Worm (Caenorhabditis elegans): ENCODE measurements around the gene C30H6.5.

C30H6.5 gene

DNA sequence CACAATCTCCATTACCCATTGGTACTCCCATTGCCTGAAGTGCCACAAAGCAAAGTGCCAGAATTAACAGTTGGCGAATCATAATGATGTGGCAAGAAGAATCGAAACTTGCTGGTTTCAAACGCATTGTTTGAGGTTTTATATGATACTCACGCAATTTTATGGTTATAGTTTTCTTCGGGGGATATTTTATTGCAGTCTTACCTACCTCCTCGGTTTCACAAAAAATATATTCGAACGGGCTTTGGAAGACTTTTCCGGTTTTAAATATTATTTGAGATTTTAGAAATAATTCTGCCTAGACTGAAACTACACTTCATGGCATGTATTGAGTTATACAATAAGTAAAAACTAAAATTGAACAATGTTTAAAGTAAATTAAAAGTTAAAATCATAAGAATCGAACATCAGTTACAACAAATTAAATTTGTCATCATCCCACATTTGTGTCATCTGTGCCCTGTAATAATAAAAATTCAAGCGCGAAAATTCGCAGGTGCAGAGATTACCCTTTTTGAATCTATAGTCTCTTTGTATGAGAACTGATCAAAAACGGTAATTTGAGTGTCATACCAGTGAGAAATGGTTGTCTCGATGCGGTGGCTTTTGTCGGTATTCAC is 24.9 kb upstream of the C30H6.5 start, which contains the start of the genes clec-197 and clec-198:
TSS of gene clec-197 (minus strand) at position 101 of the 620 bp plus-strand sequence.
TSS of gene clec-198 (plus strand) at position 570 of the 620 bp plus-strand sequence.
- TF ChIP-seq R02D3.7 (tag; optimal IDR thresholded peaks at IDR 0.05) (no peak), nhr-12 (tag; optimal IDR thresholded peaks at IDR 0.05) (no peak), fos-1 (tag; optimal IDR thresholded peaks at IDR 0.05) (no peak), ama-1 (optimal IDR thresholded peaks at IDR 0.05) (no peak), lsy-12 (tag; optimal IDR thresholded peaks at IDR 0.05) (no peak), skn-1 (tag; optimal IDR thresholded peaks at IDR 0.05) (no peak), nhr-23 (tag; optimal IDR thresholded peaks at IDR 0.05) (no peak), egl-27 (tag; optimal IDR thresholded peaks at IDR 0.05) (no peak), lin-39 (tag; optimal IDR thresholded peaks at IDR 0.05) (no peak)

ce11 chrIV:17351586-17351985 is 20.0 kb upstream of the C30H6.5 start, which contains the start of gene clec-199:
Gene clec-199, plus strand, starts transcription at chrIV:17351886.
- TF ChIP-seq nhr-237 (tag; optimal IDR thresholded peaks at IDR 0.05) (no peak), daf-12 (tag; optimal IDR thresholded peaks at IDR 0.05) (no peak), aly-2 (tag; optimal IDR thresholded peaks at IDR 0.05) (no peak), elt-2 (tag; optimal IDR thresholded peaks at IDR 0.05) (no peak), nhr-11 (tag; optimal IDR thresholded peaks at IDR 0.05) (no peak), nhr-67 (tag; optimal IDR thresholded peaks at IDR 0.05) (no peak)

DNA sequence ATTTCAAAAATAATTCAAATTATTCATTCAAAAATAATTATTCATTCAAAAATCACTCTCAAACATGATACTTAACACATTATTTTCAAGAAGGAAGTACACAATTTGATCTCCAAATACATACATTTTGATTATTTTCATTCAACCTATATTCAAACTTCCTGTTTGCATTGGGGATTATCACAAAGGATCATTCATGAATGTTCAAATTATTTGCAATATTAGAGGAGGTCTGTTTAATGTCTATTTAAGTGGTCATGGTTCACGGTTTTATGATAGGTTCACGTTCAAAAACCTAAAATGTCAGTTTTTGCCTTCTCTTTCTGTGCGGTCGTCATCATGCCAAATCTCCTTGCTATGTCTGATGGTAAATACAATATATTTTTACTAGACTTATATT is 10.4 kb upstream of the C30H6.5 start, which contains the start of gene clec-202:
TSS of gene clec-202 (plus strand) at position 301 of the 400 bp plus-strand sequence.
- TF ChIP-seq nhr-77 (tag; optimal IDR thresholded peaks at IDR 0.05) (no peak), lin-39 (tag; optimal IDR thresholded peaks at IDR 0.05) (no peak), zag-1 (tag; optimal IDR thresholded peaks at IDR 0.05) (no peak), ceh-16 (tag; optimal IDR thresholded peaks at IDR 0.05) (no peak), nhr-12 (tag; optimal IDR thresholded peaks at IDR 0.05) (no peak), aly-2 (tag; optimal IDR thresholded peaks at IDR 0.05) (no peak), ceh-9 (tag; optimal IDR thresholded peaks at IDR 0.05) (no peak), lin-15B (tag; optimal IDR thresholded peaks at IDR 0.05) (no peak), elt-2 (tag; optimal IDR thresholded peaks at IDR 0.05) (no peak), R02D3.7 (tag; optimal IDR thresholded peaks at IDR 0.05) (no peak), fkh-2 (tag; optimal IDR thresholded peaks at IDR 0.05) (no peak), ztf-11 (tag; optimal IDR thresholded peaks at IDR 0.05) (no peak)

- no peak for TF ChIP-seq mml-1 (tag; optimal IDR thresholded peaks at IDR 0.05)
- no peak for TF ChIP-seq nhr-237 (tag; optimal IDR thresholded peaks at IDR 0.05)
- no peak for TF ChIP-seq unc-39 (tag; optimal IDR thresholded peaks at IDR 0.05)
- TF ChIP-seq ztf-4 (tag; optimal IDR thresholded peaks at IDR 0.05): no peak
- TF ChIP-seq aly-2 (tag; optimal IDR thresholded peaks at IDR 0.05): no peak
- TF ChIP-seq skn-1 (tag; optimal IDR thresholded peaks at IDR 0.05): no peak
- TF ChIP-seq jun-1 (tag; optimal IDR thresholded peaks at IDR 0.05): no peak
- no peak for TF ChIP-seq nhr-23 (tag; optimal IDR thresholded peaks at IDR 0.05)
- no peak for TF ChIP-seq ztf-11 (tag; optimal IDR thresholded peaks at IDR 0.05)
Measured at ce11 chrIV:17367294-17367693, 4.3 kb upstream of the C30H6.5 start, which contains the start of gene zipt-17. Gene zipt-17, minus strand, starts transcription at chrIV:17367394.

DNA sequence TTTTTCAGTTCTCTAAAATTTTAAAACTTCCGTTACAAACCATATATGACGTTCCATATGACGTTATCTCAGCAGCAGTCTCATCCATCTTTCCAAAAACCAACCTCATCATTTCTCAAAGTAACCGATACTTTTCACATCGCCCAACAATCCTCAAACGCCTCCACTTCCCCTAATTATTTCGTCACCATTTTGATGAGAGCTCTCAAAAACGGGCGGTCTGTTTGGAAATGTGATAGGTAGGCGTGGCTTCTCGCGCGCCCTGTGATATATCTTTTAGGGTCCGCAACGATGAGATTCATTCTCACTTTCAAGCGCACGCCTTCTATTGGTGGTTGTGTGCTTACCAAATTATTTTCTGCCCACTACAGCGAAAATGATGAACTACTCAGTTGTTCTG is 3.3 kb upstream of the C30H6.5 start, which contains the start of gene trh-1:
TSS of gene trh-1 (plus strand) at position 301 of the 400 bp plus-strand sequence.
- TF ChIP-seq hmg-11 (tag; optimal IDR thresholded peaks at IDR 0.05) (no peak), nhr-25 (tag; optimal IDR thresholded peaks at IDR 0.05) (no peak), elt-3 (tag; optimal IDR thresholded peaks at IDR 0.05) (no peak), nhr-23 (tag; optimal IDR thresholded peaks at IDR 0.05) (no peak), nhr-43 (tag; optimal IDR thresholded peaks at IDR 0.05; ENCODE audit: poor library complexity, severe bottlenecking) (no peak), nhr-237 (tag; optimal IDR thresholded peaks at IDR 0.05) (no peak), zag-1 (tag; optimal IDR thresholded peaks at IDR 0.05) (no peak)

DNA sequence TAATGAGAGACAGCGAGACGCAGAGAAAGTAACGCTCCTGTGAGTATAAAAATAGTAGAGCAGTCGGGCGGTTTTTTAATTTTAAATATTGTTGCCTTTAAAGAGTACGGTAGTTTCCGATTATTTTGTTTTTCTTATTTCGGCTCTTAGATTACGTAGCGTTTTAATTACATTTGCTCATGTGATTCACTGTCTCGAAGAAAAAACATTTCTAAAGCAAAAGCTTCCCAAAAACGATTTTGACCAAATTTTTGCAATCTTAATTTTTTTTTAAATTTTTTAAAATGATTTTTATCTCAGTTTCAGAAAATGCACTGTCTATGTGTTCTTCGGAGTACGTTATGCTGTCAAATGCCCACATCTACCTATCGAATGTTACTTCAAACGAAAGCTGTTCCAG is 4.6 kb downstream of the C30H6.5 start, which contains the start of gene haf-1:
TSS of gene haf-1 (plus strand) at position 301 of the 400 bp plus-strand sequence.
- TF ChIP-seq hmg-11 (tag; optimal IDR thresholded peaks at IDR 0.05): no peak
- TF ChIP-seq nhr-77 (tag; optimal IDR thresholded peaks at IDR 0.05): no peak
- no peak for TF ChIP-seq nhr-23 (tag; optimal IDR thresholded peaks at IDR 0.05)
- TF ChIP-seq pha-4 (tag; optimal IDR thresholded peaks at IDR 0.05): peak; percentile 43
- TF ChIP-seq tbx-2 (tag; optimal IDR thresholded peaks at IDR 0.05): no peak
- TF ChIP-seq fos-1 (tag; optimal IDR thresholded peaks at IDR 0.05): no peak
- TF ChIP-seq elt-2 (tag; optimal IDR thresholded peaks at IDR 0.05): no peak
- no peak for TF ChIP-seq nhr-76 (tag; optimal IDR thresholded peaks at IDR 0.05)
- TF ChIP-seq sea-2 (GFP tag; optimal IDR thresholded peaks at IDR 0.05): no peak
- no peak for TF ChIP-seq egl-5 (tag; optimal IDR thresholded peaks at IDR 0.05)
- TF ChIP-seq ceh-82 (tag; optimal IDR thresholded peaks at IDR 0.05): no peak
- no peak for TF ChIP-seq nhr-237 (tag; optimal IDR thresholded peaks at IDR 0.05)
- no peak for TF ChIP-seq lin-39 (tag; optimal IDR thresholded peaks at IDR 0.05)
- TF ChIP-seq skn-1 (tag; optimal IDR thresholded peaks at IDR 0.05): no peak
- TF ChIP-seq pqm-1 (tag; optimal IDR thresholded peaks at IDR 0.05): peak; percentile 45
- no peak for TF ChIP-seq ama-1 (optimal IDR thresholded peaks at IDR 0.05)
- no peak for TF ChIP-seq nhr-12 (tag; optimal IDR thresholded peaks at IDR 0.05)
